Worm (Caenorhabditis elegans) whole organism, L4/young adult: ENCODE data around the gene hsp-16.41.

Source experiments
- dao-5 ChIP-seq: sonication (generic microtip); optimal IDR thresholded peaks from 2 replicates; lab custom pipeline; 2016; ENCODE audit warnings: missing genotype, missing genetic modification characterization, moderate library complexity, missing compliant biosample characterization
- him-1 ChIP-seq: sonication (generic microtip); optimal IDR thresholded peaks from 2 replicates; lab custom pipeline; 2016; ENCODE audit warnings: missing genotype, missing genetic modification reagents, missing genetic modification characterization, missing compliant biosample characterization

ce11 chrV:1779136-1779535 is 25.8 kb upstream of the hsp-16.41 start, which contains the start of gene F36H9.4:
- TF ChIP-seq him-1 (tag; lab: Kevin White, UChicago) (no peak), dao-5 (tag; lab: Kevin White, UChicago) (no peak)
